Worm (Caenorhabditis elegans) whole organism, L2 larva: ENCODE data around the gene C17E7.9.

Experiments used
- C34F6.9 ChIP-seq: fragments of 150-350 bp; optimal IDR thresholded peaks from 2 replicates; lab custom pipeline; 2014; ENCODE audit warnings: missing biosample characterization, missing genetic modification characterization
- F13H6.1 ChIP-seq: sonication (generic microtip); optimal IDR thresholded peaks from 2 replicates; lab custom pipeline; 2016; ENCODE audit warnings: missing genetic modification characterization, missing compliant biosample characterization
- R02D3.7 ChIP-seq: fragments of 150-350 bp; optimal IDR thresholded peaks from 2 replicates; lab custom pipeline; 2014; ENCODE audit warnings: missing biosample characterization, missing genetic modification characterization
- Y55F3AM.14 ChIP-seq: fragments of 200-800 bp; sonication (Bioruptor generic); optimal IDR thresholded peaks from 2 replicates; lab custom pipeline; 2018; ENCODE audit warnings: mild to moderate bottlenecking, missing genetic modification characterization, missing compliant biosample characterization
- alr-1 ChIP-seq: fragments of 150-350 bp; optimal IDR thresholded peaks from 2 replicates; lab custom pipeline; 2014; ENCODE audit warnings: missing biosample characterization, missing genetic modification characterization
- aly-2 ChIP-seq: fragments of 150-350 bp; optimal IDR thresholded peaks from 2 replicates; lab custom pipeline; 2014; ENCODE audit warnings: missing biosample characterization, missing genetic modification characterization
- ama-1 ChIP-seq: fragments of 150-350 bp; optimal IDR thresholded peaks from 2 replicates; lab custom pipeline; 2018; ENCODE audit warnings: inconsistent platforms
- blmp-1 ChIP-seq: sonication (generic microtip); optimal IDR thresholded peaks from 2 replicates; lab custom pipeline; 2017; ENCODE audit warnings: missing genetic modification characterization, mild to moderate bottlenecking, missing compliant biosample characterization, antibody characterized with exemption, moderate library complexity; ENCODE audit not compliant: insufficient read depth
- ceh-16 ChIP-seq: fragments of 150-350 bp; optimal IDR thresholded peaks from 2 replicates; lab custom pipeline; 2014; ENCODE audit warnings: missing biosample characterization, missing genetic modification characterization
- ceh-82 ChIP-seq: fragments of 150-350 bp; optimal IDR thresholded peaks from 2 replicates; lab custom pipeline; 2014; ENCODE audit warnings: missing biosample characterization, missing genetic modification characterization
- egl-27 ChIP-seq: sonication (generic microtip); optimal IDR thresholded peaks from 3 replicates; lab custom pipeline; 2017; ENCODE audit warnings: missing biosample characterization, missing genetic modification reagents, missing genetic modification characterization
- elt-3 ChIP-seq: sonication (generic microtip); optimal IDR thresholded peaks from 2 replicates; lab custom pipeline; 2017; ENCODE audit warnings: missing biosample characterization, missing genetic modification characterization
- gmeb-1 ChIP-seq: fragments of 150-350 bp; optimal IDR thresholded peaks from 2 replicates; lab custom pipeline; 2014; ENCODE audit warnings: missing biosample characterization, missing genetic modification characterization
- lin-11 ChIP-seq: fragments of 150-350 bp; sonication (generic microtip); optimal IDR thresholded peaks from 2 replicates; lab custom pipeline; 2014; ENCODE audit warnings: missing biosample characterization, missing genetic modification characterization, inconsistent platforms, mixed read lengths
- lin-39 ChIP-seq: fragments of 150-350 bp; optimal IDR thresholded peaks from 2 replicates; lab custom pipeline; 2014; ENCODE audit warnings: missing biosample characterization, missing genetic modification reagents, missing genetic modification characterization
- mbf-1 ChIP-seq: sonication (generic microtip); optimal IDR thresholded peaks from 2 replicates; lab custom pipeline; 2017; ENCODE audit warnings: missing biosample characterization, missing genetic modification characterization
- mdl-1 ChIP-seq, 2 experiments: fragments of 150-350 bp in 1 of 2; sonication (generic microtip) in 1 of 2; optimal IDR thresholded peaks; 2 replicates each; lab custom pipeline; 2017; ENCODE audit warnings: missing biosample characterization in 2 of 2, missing genetic modification characterization in 2 of 2
- nhr-10 ChIP-seq: sonication (generic microtip); optimal IDR thresholded peaks from 2 replicates; lab custom pipeline; 2017; ENCODE audit warnings: missing biosample characterization, missing genetic modification characterization
- nhr-11 ChIP-seq: fragments of 150-350 bp; optimal IDR thresholded peaks from 2 replicates; lab custom pipeline; 2014; ENCODE audit warnings: missing biosample characterization, missing genetic modification characterization
- nhr-12 ChIP-seq: fragments of 150-350 bp; optimal IDR thresholded peaks from 2 replicates; lab custom pipeline; 2014; ENCODE audit warnings: missing biosample characterization, missing genetic modification characterization
- nhr-129 ChIP-seq: fragments of 150-350 bp; optimal IDR thresholded peaks from 2 replicates; lab custom pipeline; 2014; ENCODE audit warnings: missing biosample characterization, missing genetic modification characterization
- nhr-21 ChIP-seq: fragments of 150-350 bp; optimal IDR thresholded peaks from 2 replicates; lab custom pipeline; 2014; ENCODE audit warnings: missing biosample characterization, missing genetic modification characterization
- nhr-23 ChIP-seq: fragments of 150-350 bp; optimal IDR thresholded peaks from 2 replicates; lab custom pipeline; 2014; ENCODE audit warnings: missing biosample characterization, missing genetic modification reagents, missing genetic modification characterization
- nhr-25 ChIP-seq: fragments of 150-350 bp; sonication (generic microtip); optimal IDR thresholded peaks from 3 replicates; lab custom pipeline; 2014; ENCODE audit warnings: missing biosample characterization, missing genetic modification characterization
- nhr-6 ChIP-seq: fragments of 150-350 bp; optimal IDR thresholded peaks from 2 replicates; lab custom pipeline; 2014; ENCODE audit warnings: missing biosample characterization, missing genetic modification characterization
- nhr-77 ChIP-seq: fragments of 150-350 bp; optimal IDR thresholded peaks from 2 replicates; lab custom pipeline; 2014; ENCODE audit warnings: missing biosample characterization, missing genetic modification characterization
- peb-1 ChIP-seq: fragments of 150-350 bp; optimal IDR thresholded peaks from 2 replicates; lab custom pipeline; 2014; ENCODE audit warnings: missing biosample characterization, missing genetic modification characterization
- skn-1 ChIP-seq: sonication (generic microtip); optimal IDR thresholded peaks from 2 replicates; lab custom pipeline; 2017; ENCODE audit warnings: missing biosample characterization, missing genetic modification characterization
- snpc-4 ChIP-seq: fragments of 150-350 bp; optimal IDR thresholded peaks from 2 replicates; lab custom pipeline; 2014; ENCODE audit warnings: missing biosample characterization, missing genetic modification characterization
- ztf-11 ChIP-seq: sonication (generic microtip); optimal IDR thresholded peaks from 2 replicates; lab custom pipeline; 2017; ENCODE audit warnings: missing biosample characterization, missing genetic modification characterization
- ztf-4 ChIP-seq: fragments of 150-350 bp; optimal IDR thresholded peaks from 2 replicates; lab custom pipeline; 2014; ENCODE audit warnings: missing biosample characterization, missing genetic modification characterization

Gene C17E7.9

DNA sequence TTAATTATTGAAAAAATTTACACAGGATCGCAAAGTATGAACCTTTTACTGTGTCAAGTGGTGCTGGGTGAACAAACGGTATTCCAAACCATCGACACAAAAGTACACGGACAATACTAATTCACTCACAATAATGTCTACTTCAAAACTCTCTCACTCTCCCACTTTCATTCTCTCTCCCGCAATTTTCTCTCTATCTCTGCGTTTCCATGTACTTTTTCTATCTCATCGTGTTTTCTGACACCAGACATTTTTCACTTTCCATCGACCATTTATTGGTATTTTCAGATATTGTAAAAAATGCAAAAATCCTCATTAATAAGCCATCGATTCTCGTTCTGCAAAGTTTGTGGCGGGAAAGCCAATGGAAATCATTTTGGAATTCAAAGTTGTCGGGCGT is 15.2 kb upstream of the C17E7.9 start, which contains the start of gene nhr-156:
Gene nhr-156, plus strand, starts transcription at position 266 of the 400 bp plus-strand sequence.
- peak; percentile 2 for TF ChIP-seq gmeb-1 (tag; lab: Kevin White, UChicago)
- peak; percentile 6 for TF ChIP-seq nhr-129 (tag; lab: Kevin White, UChicago)
- TF ChIP-seq blmp-1 (tag; lab: Kevin White, UChicago), result peak; percentile 9
- no peak for TF ChIP-seq mbf-1 (tag; lab: Kevin White, UChicago)
- no peak for TF ChIP-seq mdl-1 (tag; optimal IDR thresholded peaks at IDR 0.05; lab: Kevin White, UChicago)
- TF ChIP-seq ztf-4, result no peak

DNA sequence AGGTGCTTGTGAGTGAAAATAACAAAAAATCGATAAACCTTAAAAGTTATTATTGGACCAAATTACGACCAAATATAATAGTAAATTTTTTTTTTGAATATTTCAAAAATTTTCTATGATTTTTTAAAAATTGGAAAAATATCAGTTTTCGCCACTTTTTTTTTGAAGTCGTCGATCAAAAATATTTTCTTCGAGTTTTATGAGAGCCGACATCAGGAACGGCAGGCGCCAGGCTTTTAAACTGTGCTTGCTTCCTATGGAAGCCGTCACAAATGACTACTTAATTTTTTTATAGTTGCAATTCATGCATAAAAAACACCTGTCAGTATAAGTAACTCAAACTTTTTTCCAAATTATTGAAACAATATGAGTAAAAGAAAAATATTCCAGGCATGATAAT is 12.8 kb upstream of the C17E7.9 start:
- no peak for TF ChIP-seq lin-11 (tag; lab: Kevin White, UChicago)
- no peak for TF ChIP-seq C34F6.9 (tag; lab: Kevin White, UChicago)
- no peak for TF ChIP-seq snpc-4 (tag; lab: Kevin White, UChicago)
- TF ChIP-seq mbf-1 (tag; lab: Kevin White, UChicago), result no peak
- no peak for TF ChIP-seq skn-1
- TF ChIP-seq ztf-11 (tag; lab: Kevin White, UChicago), result no peak
- no peak for TF ChIP-seq F13H6.1
- no peak for TF ChIP-seq alr-1 (tag; lab: Kevin White, UChicago)
- TF ChIP-seq mdl-1 (tag; optimal IDR thresholded peaks at IDR 0.05; lab: Kevin White, UChicago), result no peak
- TF ChIP-seq nhr-10 (tag; lab: Kevin White, UChicago), result no peak
- no peak for TF ChIP-seq R02D3.7 (tag; lab: Kevin White, UChicago)
- TF ChIP-seq ama-1 (lab: Kevin White, UChicago), result no peak
- TF ChIP-seq ceh-16 (tag; lab: Kevin White, UChicago), result no peak
- TF ChIP-seq Y55F3AM.14 (GFP tag; lab: Kevin White, UChicago), result no peak
- no peak for TF ChIP-seq blmp-1 (tag; lab: Kevin White, UChicago)
- no peak for TF ChIP-seq peb-1 (tag; lab: Kevin White, UChicago)
- TF ChIP-seq elt-3 (tag; lab: Kevin White, UChicago), result no peak
- no peak for TF ChIP-seq nhr-129 (tag; lab: Kevin White, UChicago)

DNA sequence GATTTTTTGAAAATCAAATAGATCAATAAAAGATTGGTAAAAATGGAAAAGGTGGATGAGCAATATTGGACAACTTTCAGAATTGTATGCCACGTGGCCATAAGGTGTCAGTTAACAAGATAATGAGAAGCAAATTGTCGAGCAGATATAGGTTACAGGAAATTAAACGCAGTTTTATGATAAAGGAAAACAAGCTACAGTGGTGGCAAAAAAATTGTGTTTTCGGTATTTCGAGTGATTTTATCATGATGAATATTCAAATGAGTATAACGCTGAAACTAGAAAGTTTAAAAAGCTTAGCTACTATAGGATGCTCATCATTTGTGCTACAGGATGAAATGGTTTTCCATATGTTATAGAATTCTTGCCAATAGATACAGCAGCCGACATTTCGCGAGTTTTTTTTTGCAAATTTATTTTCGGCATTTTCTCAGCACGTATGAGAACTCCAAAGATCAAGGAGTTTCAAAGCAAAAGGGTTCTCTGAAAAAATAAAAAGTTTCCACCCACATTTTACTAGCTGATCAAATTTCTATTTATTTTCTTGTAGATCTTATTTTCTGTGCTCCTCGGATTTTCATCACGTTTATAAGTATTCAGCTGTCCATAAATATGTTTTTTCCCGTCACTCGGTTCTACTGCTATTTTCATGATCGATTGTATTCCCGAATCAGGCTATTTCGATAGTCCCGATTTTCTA is 11.9 kb upstream of the C17E7.9 start, which contains the start of the genes str-229 and srh-190:
Gene str-229, minus strand, starts transcription at position 101 of the 700 bp plus-strand sequence.
Gene srh-190, plus strand, starts transcription at position 650 of the 700 bp plus-strand sequence.
- no peak for TF ChIP-seq nhr-6 (tag; lab: Kevin White, UChicago)
- TF ChIP-seq gmeb-1 (tag; lab: Kevin White, UChicago), result no peak
- no peak for TF ChIP-seq blmp-1 (tag; lab: Kevin White, UChicago)
- TF ChIP-seq Y55F3AM.14 (GFP tag; lab: Kevin White, UChicago), result no peak
- no peak for TF ChIP-seq skn-1
- no peak for TF ChIP-seq nhr-12 (tag; lab: Kevin White, UChicago)
- TF ChIP-seq C34F6.9 (tag; lab: Kevin White, UChicago), result no peak
- no peak for TF ChIP-seq elt-3 (tag; lab: Kevin White, UChicago)
- no peak for TF ChIP-seq lin-39 (tag; lab: Kevin White, UChicago)
- TF ChIP-seq aly-2 (tag; lab: Kevin White, UChicago), result no peak
- no peak for TF ChIP-seq nhr-77 (tag; lab: Kevin White, UChicago)
- TF ChIP-seq nhr-25 (tag; lab: Kevin White, UChicago), result no peak
- TF ChIP-seq nhr-11, result no peak
- TF ChIP-seq R02D3.7 (tag; lab: Kevin White, UChicago), result no peak
- TF ChIP-seq nhr-21 (tag; lab: Kevin White, UChicago), result no peak
- no peak for TF ChIP-seq ceh-82 (tag; lab: Kevin White, UChicago)
- TF ChIP-seq mdl-1 (tag; optimal IDR thresholded peaks at IDR 0.05; lab: Kevin White, UChicago), result no peak
- no peak for TF ChIP-seq nhr-23 (tag; lab: Kevin White, UChicago)
- TF ChIP-seq, all 48 proteins: peak for 0

DNA sequence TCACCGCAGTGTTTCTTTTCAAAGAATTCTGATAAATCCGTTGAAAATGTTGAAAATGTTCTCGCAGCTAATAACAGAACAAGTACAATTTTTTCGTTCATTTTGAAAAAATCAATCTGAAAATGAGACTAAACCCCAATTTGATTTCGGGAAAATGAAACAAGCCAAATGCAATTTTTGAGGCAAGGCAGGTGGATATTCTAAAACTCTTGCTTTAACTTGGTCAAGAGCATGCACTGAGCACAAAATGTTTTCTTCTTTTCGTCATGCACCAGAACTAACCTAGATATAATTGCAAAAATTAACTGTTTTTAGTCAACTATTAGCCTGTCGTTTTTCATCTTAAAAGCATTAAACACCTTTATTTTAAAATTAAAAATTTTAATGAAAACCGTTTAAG is 9.4 kb upstream of the C17E7.9 start, which contains the start of gene irld-22:
Gene irld-22, minus strand, starts transcription at position 101 of the 400 bp plus-strand sequence.
- no peak for TF ChIP-seq nhr-129 (tag; lab: Kevin White, UChicago)
- no peak for TF ChIP-seq nhr-23 (tag; lab: Kevin White, UChicago)
- TF ChIP-seq gmeb-1 (tag; lab: Kevin White, UChicago), result no peak
- no peak for TF ChIP-seq peb-1 (tag; lab: Kevin White, UChicago)
- no peak for TF ChIP-seq egl-27 (tag; lab: Kevin White, UChicago)
- no peak for TF ChIP-seq Y55F3AM.14 (GFP tag; lab: Kevin White, UChicago)
- TF ChIP-seq snpc-4 (tag; lab: Kevin White, UChicago), result no peak
- no peak for TF ChIP-seq mdl-1 (tag; optimal IDR thresholded peaks at IDR 0.05; lab: Kevin White, UChicago)
- TF ChIP-seq nhr-6 (tag; lab: Kevin White, UChicago), result no peak
- TF ChIP-seq F13H6.1, result no peak
